Worm (Caenorhabditis elegans): ENCODE results near the gene gly-14.

ce11 chrIII:3529744-3530208, 36.7 kb upstream of the gly-14 start, which contains the start of gene pitp-1:
- TF ChIP-seq T22C8.4 (GFP tag; IDR thresholded peaks at IDR 0.05) (no peak), klf-2 (GFP tag; conservative IDR thresholded peaks at IDR 0.05) (no peak), cog-1 (tag; optimal IDR thresholded peaks at IDR 0.05) (no peak), flt-1 (GFP tag; IDR thresholded peaks at IDR 0.05) (no peak), ref-1 (GFP tag; conservative IDR thresholded peaks at IDR 0.05) (no peak), med-1 (GFP tag; optimal IDR thresholded peaks at IDR 0.05; ENCODE audit: insufficient read depth) (no peak), ztf-29 (GFP tag; IDR thresholded peaks at IDR 0.05) (no peak), tab-1 (GFP tag; IDR thresholded peaks at IDR 0.05) (no peak), ztf-23 (GFP tag; IDR thresholded peaks at IDR 0.05) (no peak)

All from whole organism, midembryonic.